Worm (Caenorhabditis elegans) whole organism, young adult: ENCODE results near the gene Y116F11B.6.

Experiments used
- F23B12.7 ChIP-seq: sonication (generic microtip); optimal IDR thresholded peaks from 2 replicates; lab custom pipeline; 2017; ENCODE audit warnings: missing genetic modification characterization, mild to moderate bottlenecking, missing compliant biosample characterization, antibody characterized with exemption, moderate library complexity; ENCODE audit not compliant: insufficient read depth
- hlh-26 ChIP-seq: fragments of 200-800 bp; sonication (Bioruptor generic); conservative IDR thresholded peaks from 2 replicates; pipeline ENCODE4 v1.3.6; 2022; ENCODE audit warnings: missing genetic modification reagents, missing genetic modification characterization, missing compliant biosample characterization
- lin-35 ChIP-seq, 3 experiments: fragments of 150-350 bp in 2 of 3; sonication (generic microtip) in 1 of 3; optimal IDR thresholded peaks; 2 replicates each; lab custom pipeline; 2014 to 2018; ENCODE audit warnings: missing biosample characterization in 3 of 3, missing genetic modification characterization in 3 of 3, missing genetic modification reagents in 3 of 3
- nfya-1 ChIP-seq: sonication (generic microtip); optimal IDR thresholded peaks from 2 replicates; lab custom pipeline; 2017; ENCODE audit warnings: antibody characterized with exemption, missing compliant biosample characterization, missing genetic modification characterization, borderline replicate concordance; ENCODE audit not compliant: insufficient read depth
- nhr-90 ChIP-seq: sonication (generic microtip); optimal IDR thresholded peaks from 2 replicates; lab custom pipeline; 2016; ENCODE audit warnings: missing genotype, mild to moderate bottlenecking, missing genetic modification characterization, missing compliant biosample characterization
- pha-4 ChIP-seq: fragments of 150-350 bp; sonication (generic microtip); optimal IDR thresholded peaks from 2 replicates; lab custom pipeline; 2014; ENCODE audit warnings: missing biosample characterization, missing genetic modification reagents, missing genetic modification characterization
- sptf-2 ChIP-seq: fragments of 200-800 bp; sonication (Bioruptor generic); optimal IDR thresholded peaks from 2 replicates; lab custom pipeline; 2018; ENCODE audit warnings: mild to moderate bottlenecking, missing genetic modification characterization, missing compliant biosample characterization

DNA sequence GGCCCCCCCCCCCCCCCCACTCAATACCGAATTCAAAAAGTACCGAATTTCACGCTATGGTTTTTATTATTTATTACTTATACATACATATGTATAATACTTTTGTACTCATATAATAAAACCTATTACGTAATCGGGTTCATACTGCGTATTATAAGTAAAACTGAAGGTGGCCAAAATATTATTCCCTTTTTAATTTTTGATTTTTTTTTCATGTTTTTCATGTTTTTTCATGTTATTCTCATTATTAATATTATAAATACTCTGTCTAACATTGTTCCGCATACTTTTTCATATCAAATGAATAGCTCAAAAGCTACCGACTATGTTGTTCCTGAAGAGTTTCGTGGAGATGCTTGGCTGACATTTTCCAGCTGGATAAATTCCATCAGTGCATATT, 9.6 kb downstream of the Y116F11B.6 start, which contains the start of gene srw-38:
- TF ChIP-seq nfya-1 (tag; lab: Kevin White, UChicago) (no peak), pha-4 (tag; lab: Kevin White, UChicago) (no peak), nhr-90 (tag; lab: Kevin White, UChicago) (no peak), hlh-26 (GFP tag; lab: Robert Waterston, UW) (no peak), lin-35 (GFP tag; optimal IDR thresholded peaks at IDR 0.05; lab: Kevin White, UChicago) (no peak), F23B12.7 (tag; lab: Kevin White, UChicago) (no peak), sptf-2 (GFP tag; lab: Kevin White, UChicago) (no peak)
